Fruit fly (Drosophila melanogaster): Measurements from ENCODE around the gene GstD5.

The GstD5 gene

dm6 chr3R:12344914-12345549 lies 30.5 kb upstream of the GstD5 start (continued):
- TF ChIP-seq sage (GFP tag; optimal IDR thresholded peaks at IDR 0.05) (no peak), h (GFP tag; optimal IDR thresholded peaks at IDR 0.05) (peak; percentile 33), N (GFP tag; optimal IDR thresholded peaks at IDR 0.05) (no peak), ey (GFP tag; optimal IDR thresholded peaks at IDR 0.05) (peak; percentile 37), Vsx2 (GFP tag; optimal IDR thresholded peaks at IDR 0.05; ENCODE audit: partially characterized antibody) (no peak), dsf (GFP tag; optimal IDR thresholded peaks at IDR 0.05; ENCODE audit: borderline replicate concordance) (no peak)

dm6 chr3R:12345989-12346388 lies 29.5 kb upstream of the GstD5 start:
- TF ChIP-seq Vsx2 (GFP tag; optimal IDR thresholded peaks at IDR 0.05; ENCODE audit: partially characterized antibody): no peak
- TF ChIP-seq woc (GFP tag; optimal IDR thresholded peaks at IDR 0.05): no peak
- no peak for TF ChIP-seq HLH106 (tag; optimal IDR thresholded peaks at IDR 0.05)
- no peak for TF ChIP-seq GATAd (GFP tag; optimal IDR thresholded peaks at IDR 0.05)
- TF ChIP-seq foxo (GFP tag; optimal IDR thresholded peaks at IDR 0.05): peak in 1 of 2 experiments; percentile 27

- TF ChIP-seq Rel (GFP tag; optimal IDR thresholded peaks at IDR 0.05) (no peak), Rel (tag; optimal IDR thresholded peaks at IDR 0.05) (no peak), h (GFP tag; optimal IDR thresholded peaks at IDR 0.05) (no peak), jim (GFP tag; optimal IDR thresholded peaks at IDR 0.05) (no peak), Hnf4 (GFP tag; optimal IDR thresholded peaks at IDR 0.05) (no peak), Dfd (GFP tag; optimal IDR thresholded peaks at IDR 0.05) (no peak), ey (GFP tag; optimal IDR thresholded peaks at IDR 0.05) (no peak), usp (GFP tag; optimal IDR thresholded peaks at IDR 0.05) (no peak), sv (GFP tag; optimal IDR thresholded peaks at IDR 0.05) (no peak), N (GFP tag; optimal IDR thresholded peaks at IDR 0.05) (no peak), Hr83 (GFP tag; optimal IDR thresholded peaks at IDR 0.05; ENCODE audit: poor library complexity, severe bottlenecking) (no peak), Hr78 (GFP tag; optimal IDR thresholded peaks at IDR 0.05) (no peak), dmrt93B (GFP tag; optimal IDR thresholded peaks at IDR 0.05) (no peak), sage (GFP tag; optimal IDR thresholded peaks at IDR 0.05) (no peak), rgr (GFP tag; optimal IDR thresholded peaks at IDR 0.05) (no peak), pan (optimal IDR thresholded peaks at IDR 0.05) (no peak), dsf (GFP tag; optimal IDR thresholded peaks at IDR 0.05; ENCODE audit: borderline replicate concordance) (no peak), GATAd (GFP tag; optimal IDR thresholded peaks at IDR 0.05) (no peak), tai (GFP tag; optimal IDR thresholded peaks at IDR 0.05) (no peak)
Observed at dm6 chr3R:12347659-12348058, 27.9 kb upstream of the GstD5 start.

- TF ChIP-seq Mio (GFP tag; optimal IDR thresholded peaks at IDR 0.05) (no peak), HLH106 (tag; optimal IDR thresholded peaks at IDR 0.05) (peak; percentile 25), tai (GFP tag; optimal IDR thresholded peaks at IDR 0.05) (no peak), CG32264 (GFP tag; optimal IDR thresholded peaks at IDR 0.05) (no peak), Rel (GFP tag; optimal IDR thresholded peaks at IDR 0.05) (no peak), Rel (tag; optimal IDR thresholded peaks at IDR 0.05) (peak; percentile 99), rgr (GFP tag; optimal IDR thresholded peaks at IDR 0.05) (peak; percentile 42), foxo (GFP tag; optimal IDR thresholded peaks at IDR 0.05) (peak in 1 of 2 experiments; percentile 54), lola (GFP tag; optimal IDR thresholded peaks at IDR 0.05) (no peak), sv (GFP tag; optimal IDR thresholded peaks at IDR 0.05) (no peak), sage (GFP tag; optimal IDR thresholded peaks at IDR 0.05) (peak; percentile 40), Hr83 (GFP tag; optimal IDR thresholded peaks at IDR 0.05; ENCODE audit: poor library complexity, severe bottlenecking) (peak; percentile 64), h (GFP tag; optimal IDR thresholded peaks at IDR 0.05) (peak; percentile 43), OdsH (GFP tag; optimal IDR thresholded peaks at IDR 0.05) (no peak), GATAd (GFP tag; optimal IDR thresholded peaks at IDR 0.05) (peak; percentile 6)
Observed at dm6 chr3R:12350497-12350896, 25.0 kb upstream of the GstD5 start, which contains the start of gene CG10038. Gene CG10038, minus strand, starts transcription at chr3R:12350644.

- TF ChIP-seq GATAd (GFP tag; optimal IDR thresholded peaks at IDR 0.05) (no peak), brk (GFP tag; optimal IDR thresholded peaks at IDR 0.05) (no peak), Myc (optimal IDR thresholded peaks at IDR 0.05) (no peak), Dfd (GFP tag; optimal IDR thresholded peaks at IDR 0.05) (no peak), woc (GFP tag; optimal IDR thresholded peaks at IDR 0.05) (no peak), Hnf4 (GFP tag; optimal IDR thresholded peaks at IDR 0.05) (no peak), CG9705 (GFP tag; optimal IDR thresholded peaks at IDR 0.05) (no peak), tai (GFP tag; optimal IDR thresholded peaks at IDR 0.05) (no peak), jim (GFP tag; optimal IDR thresholded peaks at IDR 0.05) (no peak), Mio (GFP tag; optimal IDR thresholded peaks at IDR 0.05) (no peak), foxo (GFP tag; optimal IDR thresholded peaks at IDR 0.05) (no peak), HLH106 (tag; optimal IDR thresholded peaks at IDR 0.05) (no peak), OdsH (GFP tag; optimal IDR thresholded peaks at IDR 0.05) (no peak), usp (GFP tag; optimal IDR thresholded peaks at IDR 0.05) (no peak), dl (GFP tag; optimal IDR thresholded peaks at IDR 0.05; ENCODE audit: insufficient read depth in 1 of 2, partially characterized antibody in 2 of 2) (no peak), lola (GFP tag; optimal IDR thresholded peaks at IDR 0.05) (no peak), N (GFP tag; optimal IDR thresholded peaks at IDR 0.05) (no peak), pan (optimal IDR thresholded peaks at IDR 0.05) (no peak), sage (GFP tag; optimal IDR thresholded peaks at IDR 0.05) (no peak), sv (GFP tag; optimal IDR thresholded peaks at IDR 0.05) (no peak)
Observed at dm6 chr3R:12352003-12352402, 23.5 kb upstream of the GstD5 start, which contains the start of gene CG10041. Gene CG10041, minus strand, starts transcription at chr3R:12352103.

Measured in whole organism, wandering third instar larva.